Fruit fly (Drosophila melanogaster) whole organism, embryonic: ENCODE data around the gene CG44437.

Experiments used
- Adf1 ChIP-seq: fragments of 200-800 bp; sonication (Bioruptor generic); IDR thresholded peaks from 2 replicates; pipeline ENCODE4 v1.3.6; 2022; ENCODE audit warnings: missing biosample characterization, missing genetic modification characterization
- CG10654 ChIP-seq: fragments of 200-800 bp; sonication (Bioruptor generic); optimal IDR thresholded peaks from 2 replicates; lab custom pipeline; 2016; ENCODE audit warnings: missing biosample characterization, missing genetic modification characterization
- CG11398 ChIP-seq: fragments of 200-800 bp; sonication (Bioruptor generic); optimal IDR thresholded peaks from 2 replicates; lab custom pipeline; 2016; ENCODE audit warnings: missing biosample characterization, missing genetic modification characterization
- CG13287 ChIP-seq: fragments of 200-800 bp; sonication (Bioruptor generic); IDR thresholded peaks from 2 replicates; pipeline ENCODE4 v1.3.6; 2022; ENCODE audit warnings: missing biosample characterization, missing genetic modification characterization; ENCODE audit not compliant: partially characterized antibody
- CG13894 ChIP-seq: fragments of 200-800 bp; sonication (Bioruptor generic); optimal IDR thresholded peaks from 3 replicates; lab custom pipeline; 2018; ENCODE audit warnings: missing biosample characterization, mild to moderate bottlenecking, missing genetic modification characterization, moderate library complexity
- CG14050 ChIP-seq: fragments of 200-800 bp; sonication (Bioruptor generic); IDR thresholded peaks from 3 replicates; pipeline ENCODE4 v1.3.6; 2022; ENCODE audit warnings: missing biosample characterization, missing genetic modification characterization
- CG14441 ChIP-seq: fragments of 200-800 bp; sonication (Bioruptor generic); IDR thresholded peaks from 2 replicates; pipeline ENCODE4 v1.3.6; 2022; ENCODE audit warnings: missing biosample characterization, missing genetic modification characterization
- CG14710 ChIP-seq: fragments of 200-800 bp; sonication (Bioruptor generic); optimal IDR thresholded peaks from 3 replicates; lab custom pipeline; 2019; ENCODE audit warnings: missing biosample characterization, mild to moderate bottlenecking, missing genetic modification characterization, moderate library complexity
- CG18262 ChIP-seq: fragments of 200-800 bp; optimal IDR thresholded peaks from 3 replicates; lab custom pipeline; 2019; ENCODE audit warnings: missing biosample characterization, mild to moderate bottlenecking, missing genetic modification characterization, moderate library complexity
- CG31365 ChIP-seq: fragments of 200-800 bp; sonication (Bioruptor generic); optimal IDR thresholded peaks from 2 replicates; lab custom pipeline; 2018; ENCODE audit warnings: missing biosample characterization, mild to moderate bottlenecking, missing genetic modification characterization
- CG34224 ChIP-seq: fragments of 200-800 bp; sonication (Bioruptor generic); IDR thresholded peaks from 3 replicates; pipeline ENCODE4 v1.3.6; 2022; ENCODE audit warnings: missing biosample characterization, missing genetic modification characterization; ENCODE audit not compliant: partially characterized antibody
- CG43689 ChIP-seq: fragments of 200-800 bp; sonication (Bioruptor generic); IDR thresholded peaks from 2 replicates; pipeline ENCODE4 v1.3.6; 2022; ENCODE audit warnings: missing biosample characterization, missing genetic modification characterization
- CG6175 ChIP-seq: fragments of 200-800 bp; sonication (Bioruptor generic); IDR thresholded peaks from 3 replicates; pipeline ENCODE4 v1.3.6; 2022; ENCODE audit warnings: missing biosample characterization, missing genetic modification characterization
- CG6254 ChIP-seq: fragments of 200-800 bp; sonication (Bioruptor generic); optimal IDR thresholded peaks from 3 replicates; lab custom pipeline; 2017; ENCODE audit warnings: mild to moderate bottlenecking, missing biosample characterization, missing genetic modification reagents, missing genetic modification characterization
- CG9817 ChIP-seq: fragments of 200-800 bp; sonication (Bioruptor generic); optimal IDR thresholded peaks from 2 replicates; lab custom pipeline; 2018; ENCODE audit warnings: missing biosample characterization, mild to moderate bottlenecking, missing genetic modification characterization, moderate library complexity
- D19A ChIP-seq: fragments of 200-800 bp; optimal IDR thresholded peaks from 3 replicates; lab custom pipeline; 2019; ENCODE audit warnings: missing biosample characterization, mild to moderate bottlenecking, missing genetic modification characterization, moderate library complexity
- Dip2 ChIP-seq: fragments of 200-800 bp; sonication (Bioruptor generic); IDR thresholded peaks from 2 replicates; pipeline ENCODE4 v1.3.6; 2022; ENCODE audit warnings: missing biosample characterization, missing genetic modification characterization
- Ets65A ChIP-seq: fragments of 200-800 bp; sonication (Bioruptor generic); peaks from one replicate; lab custom pipeline; 2016; ENCODE audit warnings: missing biosample characterization, missing genetic modification characterization
- Poxn ChIP-seq: fragments of 200-800 bp; sonication (Bioruptor generic); IDR thresholded peaks from 2 replicates; pipeline ENCODE4 v1.3.6; 2022; ENCODE audit warnings: missing biosample characterization, missing genetic modification characterization
- Rx ChIP-seq: fragments of 200-800 bp; sonication (Bioruptor generic); IDR thresholded peaks from 2 replicates; pipeline ENCODE4 v1.3.6; 2022; ENCODE audit warnings: missing biosample characterization, missing genetic modification characterization
- Spps ChIP-seq: fragments of 200-800 bp; sonication (Bioruptor generic); optimal IDR thresholded peaks from 2 replicates; lab custom pipeline; 2018; ENCODE audit warnings: missing biosample characterization, mild to moderate bottlenecking, missing genetic modification characterization
- Stat92E ChIP-seq, 3 experiments: fragments of >200 bp in 2 of 3; fragments of 200-800 bp in 1 of 3; sonication (Bioruptor generic) in 1 of 3; optimal IDR thresholded peaks; 2 replicates each; lab custom pipeline; 2017 to 2019; ENCODE audit warnings: missing biosample characterization in 3 of 3, missing genetic modification characterization in 3 of 3, mild to moderate bottlenecking in 1 of 3, moderate library complexity in 1 of 3
- Trl ChIP-seq, 3 experiments: fragments of >200 bp in 2 of 3; fragments of 200-800 bp in 1 of 3; sonication (Bioruptor generic) in 1 of 3; optimal IDR thresholded peaks; 2 replicates in 1 of 3; 3 replicates in 2 of 3; lab custom pipeline; 2016 to 2017; ENCODE audit warnings: missing biosample characterization in 1 of 3, missing genetic modification characterization in 1 of 3
- az2 ChIP-seq: fragments of 200-800 bp; sonication (Bioruptor generic); optimal IDR thresholded peaks from 3 replicates; lab custom pipeline; 2016; ENCODE audit warnings: missing biosample characterization, missing genetic modification characterization
- bcd ChIP-seq: fragments of 200-800 bp; sonication (Bioruptor generic); optimal IDR thresholded peaks from 2 replicates; lab custom pipeline; 2017; ENCODE audit warnings: missing biosample characterization, mild to moderate bottlenecking, missing genetic modification characterization
- ci ChIP-seq: fragments of 200-800 bp; sonication (Bioruptor generic); IDR thresholded peaks from 3 replicates; pipeline ENCODE4 v1.3.6; 2022; ENCODE audit warnings: missing biosample characterization, missing genetic modification characterization
- crol ChIP-seq: fragments of 200-800 bp; sonication (Bioruptor generic); IDR thresholded peaks from 2 replicates; pipeline ENCODE4 v1.3.6; 2022; ENCODE audit warnings: missing biosample characterization, missing genetic modification characterization
- crp ChIP-seq, 2 experiments: fragments of 200-800 bp; sonication (Bioruptor generic); optimal IDR thresholded peaks; 2 replicates in 1 of 2; 3 replicates in 1 of 2; lab custom pipeline; 2017; ENCODE audit warnings: missing biosample characterization in 2 of 2, missing genetic modification characterization in 2 of 2, mild to moderate bottlenecking in 1 of 2, moderate library complexity in 1 of 2
- cwo ChIP-seq: fragments of 200-800 bp; sonication (Bioruptor generic); optimal IDR thresholded peaks from 3 replicates; lab custom pipeline; 2017; ENCODE audit warnings: missing biosample characterization, missing genetic modification characterization, mild to moderate bottlenecking, moderate library complexity, missing genetic modification reagents
- dati ChIP-seq: fragments of 200-800 bp; sonication (Bioruptor generic); IDR thresholded peaks from 2 replicates; pipeline ENCODE4 v1.3.6; 2022; ENCODE audit warnings: missing biosample characterization, missing genetic modification characterization
- dmrt11E ChIP-seq: fragments of 200-800 bp; sonication (Bioruptor generic); optimal IDR thresholded peaks from 3 replicates; lab custom pipeline; 2018; ENCODE audit warnings: missing biosample characterization, mild to moderate bottlenecking, missing genetic modification characterization, moderate library complexity
- eve ChIP-seq, 2 experiments: fragments of >200 bp; optimal IDR thresholded peaks; 2 replicates each; lab custom pipeline; 2017; ENCODE audit warnings: missing biosample characterization in 2 of 2, missing genetic modification characterization in 2 of 2
- fd96Cb ChIP-seq: fragments of 200-800 bp; sonication (Bioruptor generic); optimal IDR thresholded peaks from 2 replicates; lab custom pipeline; 2018; ENCODE audit warnings: missing biosample characterization, mild to moderate bottlenecking, missing genetic modification characterization, moderate library complexity
- grau ChIP-seq: fragments of 200-800 bp; optimal IDR thresholded peaks from 3 replicates; lab custom pipeline; 2019; ENCODE audit warnings: missing biosample characterization, mild to moderate bottlenecking, missing genetic modification characterization, moderate library complexity
- ham ChIP-seq: fragments of 200-800 bp; sonication (Bioruptor generic); IDR thresholded peaks from 2 replicates; pipeline ENCODE4 v1.3.6; 2022; ENCODE audit warnings: missing biosample characterization, missing genetic modification characterization
- hbn ChIP-seq: fragments of 200-800 bp; sonication (Bioruptor generic); IDR thresholded peaks from 2 replicates; pipeline ENCODE4 v1.3.6; 2022; ENCODE audit warnings: missing biosample characterization, missing genetic modification characterization; ENCODE audit not compliant: partially characterized antibody
- hkb ChIP-seq, 2 experiments: fragments of 200-800 bp in 1 of 2; fragments of >200 bp in 1 of 2; sonication (Bioruptor generic) in 1 of 2; IDR thresholded peaks in 1 of 2; optimal IDR thresholded peaks in 1 of 2; 2 replicates each; pipeline versions ENCODE4 v1.3.6 to Lab custom; 2017 to 2022; ENCODE audit warnings: missing biosample characterization in 1 of 2, missing genetic modification characterization in 1 of 2
- jumu ChIP-seq: fragments of 200-800 bp; sonication (Bioruptor generic); optimal IDR thresholded peaks from 3 replicates; lab custom pipeline; 2016; ENCODE audit warnings: missing biosample characterization, missing genetic modification characterization
- nmo ChIP-seq: fragments of 200-800 bp; sonication (Bioruptor generic); optimal IDR thresholded peaks from 2 replicates; lab custom pipeline; 2018; ENCODE audit warnings: missing biosample characterization, mild to moderate bottlenecking, missing genetic modification characterization, moderate library complexity
- oc ChIP-seq: fragments of 200-800 bp; sonication (Bioruptor generic); optimal IDR thresholded peaks from 2 replicates; lab custom pipeline; 2018; ENCODE audit warnings: missing biosample characterization, mild to moderate bottlenecking, missing genetic modification characterization, moderate library complexity
- odd ChIP-seq: fragments of 200-800 bp; sonication (Bioruptor generic); optimal IDR thresholded peaks from 2 replicates; lab custom pipeline; 2017; ENCODE audit warnings: missing biosample characterization, mild to moderate bottlenecking, missing genetic modification characterization
- prd ChIP-seq, 3 experiments: fragments of >200 bp in 2 of 3; fragments of 200-800 bp in 1 of 3; sonication (Bioruptor generic) in 1 of 3; optimal IDR thresholded peaks in 2 of 3; IDR thresholded peaks in 1 of 3; 2 replicates in 2 of 3; 3 replicates in 1 of 3; pipeline versions ENCODE4 v1.3.6 to Lab custom; 2017 to 2022; ENCODE audit warnings: missing biosample characterization in 1 of 3, missing genetic modification characterization in 1 of 3
- ranshi ChIP-seq: fragments of 200-800 bp; sonication (Bioruptor generic); IDR thresholded peaks from 2 replicates; pipeline ENCODE4 v1.3.6; 2022; ENCODE audit warnings: missing biosample characterization, missing genetic modification characterization
- ro ChIP-seq: fragments of 200-800 bp; sonication (Bioruptor generic); IDR thresholded peaks from 2 replicates; pipeline ENCODE4 v1.3.6; 2022; ENCODE audit warnings: missing biosample characterization, missing genetic modification characterization
- row ChIP-seq: fragments of 200-800 bp; sonication (Bioruptor generic); IDR thresholded peaks from 3 replicates; pipeline ENCODE4 v1.3.6; 2022; ENCODE audit warnings: missing biosample characterization, missing genetic modification characterization
- ttk ChIP-seq: fragments of 200-800 bp; sonication (Bioruptor generic); IDR thresholded peaks from 2 replicates; pipeline ENCODE4 v2.1.2; 2022; ENCODE audit warnings: missing biosample characterization, missing genetic modification characterization
- tup ChIP-seq: fragments of 200-800 bp; sonication (Bioruptor generic); optimal IDR thresholded peaks from 2 replicates; lab custom pipeline; 2016; ENCODE audit warnings: missing biosample characterization, mild to moderate bottlenecking, missing genetic modification characterization, moderate library complexity
- tx ChIP-seq: fragments of 200-800 bp; sonication (Bioruptor generic); optimal IDR thresholded peaks from 2 replicates; lab custom pipeline; 2016; ENCODE audit warnings: missing biosample characterization, missing genetic modification characterization
- zfh2 ChIP-seq: fragments of 200-800 bp; sonication (Bioruptor generic); optimal IDR thresholded peaks from 2 replicates; lab custom pipeline; 2016; ENCODE audit warnings: missing biosample characterization, missing genetic modification characterization

CG44437 gene

DNA sequence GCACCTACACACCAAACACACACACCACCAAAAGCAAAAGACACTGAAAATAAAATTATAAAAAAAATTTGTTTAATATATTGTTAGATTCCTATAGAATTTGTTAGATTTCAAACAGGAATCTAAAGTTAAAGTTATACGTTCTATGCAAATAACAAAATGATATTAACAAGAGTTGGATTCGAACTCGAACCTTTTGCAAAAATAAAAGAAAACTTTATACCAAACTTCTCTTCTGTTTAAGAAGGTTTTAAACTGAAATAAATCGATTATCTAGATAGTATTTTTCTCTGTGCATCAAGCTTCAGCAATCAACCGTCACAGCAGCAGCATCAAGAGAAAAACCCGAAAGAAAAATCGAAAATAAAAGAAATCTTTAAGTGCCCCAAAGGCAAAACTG, 24.4 kb upstream of the CG44437 start (continued):
- TF ChIP-seq prd (optimal IDR thresholded peaks at IDR 0.05; lab: Kevin White, UChicago), result no peak
- peak; percentile 35; the same call in 1 of the 3 replicates for TF ChIP-seq prd (GFP tag; IDR thresholded peaks at IDR 0.05; lab: Robert Waterston, UW)
- TF ChIP-seq fd96Cb (tag; lab: Kevin White, UChicago), result peak; percentile 45
- TF ChIP-seq az2 (GFP tag; lab: Kevin White, UChicago), result peak; percentile 11
- no peak for TF ChIP-seq ttk (GFP tag; lab: Robert Waterston, UW)
- peak; percentile 68 for TF ChIP-seq CG18262
- TF ChIP-seq odd (GFP tag; lab: Kevin White, UChicago), result no peak
- no peak for TF ChIP-seq Rx
- TF ChIP-seq CG43689 (GFP tag; lab: Robert Waterston, UW), result no peak
- no peak for TF ChIP-seq CG31365 (tag; lab: Kevin White, UChicago)
- TF ChIP-seq CG13287 (GFP tag; lab: Robert Waterston, UW), result no peak
- TF ChIP-seq hbn (GFP tag; lab: Robert Waterston, UW), result no peak
- peak; percentile 47 for TF ChIP-seq D19A (tag; lab: Kevin White, UChicago)
- no peak for TF ChIP-seq ranshi (GFP tag; lab: Robert Waterston, UW)
- TF ChIP-seq eve (GFP tag; optimal IDR thresholded peaks at IDR 0.05; lab: Kevin White, UChicago), result no peak
- TF ChIP-seq Poxn, result no peak
- TF ChIP-seq cwo (GFP tag; lab: Kevin White, UChicago), result no peak
- no peak for TF ChIP-seq CG34224 (GFP tag; lab: Robert Waterston, UW)
- TF ChIP-seq CG13894 (tag; lab: Kevin White, UChicago), result no peak
- 0 out of 2 replicates have a peak, but pooled peaks have one; percentile 11 for TF ChIP-seq crol (GFP tag; lab: Robert Waterston, UW)
- no peak for TF ChIP-seq Stat92E (GFP tag; optimal IDR thresholded peaks at IDR 0.05; lab: Kevin White, UChicago)
- TF ChIP-seq CG6254 (GFP tag; lab: Kevin White, UChicago), result no peak
- no peak for TF ChIP-seq CG6175 (GFP tag; lab: Robert Waterston, UW)
- TF ChIP-seq grau (tag; lab: Kevin White, UChicago), result peak; percentile 49
- TF ChIP-seq hkb (optimal IDR thresholded peaks at IDR 0.05; lab: Kevin White, UChicago), result no peak
- TF ChIP-seq hkb (GFP tag; IDR thresholded peaks at IDR 0.05; lab: Robert Waterston, UW), result peak; percentile 42; the same call in 1 of the 2 replicates
- no peak for TF ChIP-seq ro (GFP tag; lab: Robert Waterston, UW)
- no peak for TF ChIP-seq Ets65A (GFP tag; lab: Kevin White, UChicago)
- no peak for TF ChIP-seq CG14441 (GFP tag; lab: Robert Waterston, UW)
- peak; percentile 9 for TF ChIP-seq oc
- TF ChIP-seq Adf1 (GFP tag; lab: Robert Waterston, UW), result no peak
- no peak for TF ChIP-seq crp (GFP tag; optimal IDR thresholded peaks at IDR 0.05; lab: Kevin White, UChicago)
- TF ChIP-seq zfh2 (GFP tag; lab: Kevin White, UChicago), result no peak
- no peak for TF ChIP-seq CG10654 (GFP tag; lab: Kevin White, UChicago)
- 0 out of 3 replicates have a peak, but pooled peaks have one; percentile 29 for TF ChIP-seq ci (GFP tag; lab: Robert Waterston, UW)
- TF ChIP-seq row (GFP tag; lab: Robert Waterston, UW), result peak; percentile 34; the same call in 1 of the 3 replicates
- TF ChIP-seq ham (GFP tag; lab: Robert Waterston, UW), result no peak
- peak; percentile 42 for TF ChIP-seq CG14710 (tag; lab: Kevin White, UChicago)
- TF ChIP-seq Trl (optimal IDR thresholded peaks at IDR 0.05; lab: Kevin White, UChicago), result no peak
- no peak for TF ChIP-seq Trl (GFP tag; optimal IDR thresholded peaks at IDR 0.05; lab: Kevin White, UChicago)
- TF ChIP-seq Spps (tag; lab: Kevin White, UChicago), result no peak
- TF ChIP-seq CG11398 (GFP tag; lab: Kevin White, UChicago), result no peak
- no peak for TF ChIP-seq dati
- no peak for TF ChIP-seq jumu
- peak; percentile 14 for TF ChIP-seq bcd
- no peak for TF ChIP-seq Dip2 (GFP tag; lab: Robert Waterston, UW)
- no peak for TF ChIP-seq tup (GFP tag; lab: Kevin White, UChicago)
- TF ChIP-seq CG14050 (GFP tag; lab: Robert Waterston, UW), result no peak
- no peak for TF ChIP-seq CG9817
- no peak for TF ChIP-seq tx (GFP tag; lab: Kevin White, UChicago)
- TF ChIP-seq nmo, result peak; percentile 50
- TF ChIP-seq dmrt11E (tag; lab: Kevin White, UChicago), result peak; percentile 49
